Worm (Caenorhabditis elegans): Measurements from ENCODE around the gene dpy-20.

DNA sequence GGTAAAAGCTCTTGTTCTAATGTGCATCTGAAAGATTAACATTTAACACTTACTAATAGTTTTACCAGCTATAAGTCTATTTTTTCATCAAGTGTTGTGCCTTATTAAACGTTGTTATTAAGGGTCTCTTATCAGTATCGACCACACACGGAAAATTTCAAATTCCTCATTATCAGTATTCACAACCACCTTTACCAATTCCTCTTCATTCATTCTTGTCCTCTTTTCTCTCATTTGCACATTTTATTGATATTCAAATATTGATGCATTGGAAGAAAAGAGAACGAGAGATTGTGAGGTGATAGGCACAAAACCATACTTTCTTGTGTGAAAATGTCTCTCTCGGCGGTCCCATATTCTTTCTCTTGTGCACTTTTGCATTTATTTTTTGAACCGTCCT is 21.2 kb upstream of the dpy-20 start:
- TF ChIP-seq elt-3 (tag; optimal IDR thresholded peaks at IDR 0.05) (no peak), drap-1 (GFP tag; optimal IDR thresholded peaks at IDR 0.05) (no peak), nhr-76 (tag; optimal IDR thresholded peaks at IDR 0.05) (no peak), unc-39 (tag; optimal IDR thresholded peaks at IDR 0.05) (no peak), nhr-237 (tag; optimal IDR thresholded peaks at IDR 0.05) (no peak)
